Worm (Caenorhabditis elegans): ENCODE results near the gene cest-1.1.

- no peak for TF ChIP-seq dao-5 (tag; optimal IDR thresholded peaks at IDR 0.05)
- no peak for TF ChIP-seq him-1 (tag; optimal IDR thresholded peaks at IDR 0.05)
- TF ChIP-seq W03F9.2 (tag; optimal IDR thresholded peaks at IDR 0.05): no peak
Observed at ce11 chrV:14171284-14171683, 4.8 kb upstream of the cest-1.1 start, which contains the start of gene cest-2.1.
